Fruit fly (Drosophila melanogaster) whole organism, embryonic: Measurements from ENCODE around the gene Ufd4.

Experiments used
- Asciz ChIP-seq: fragments of 200-800 bp; sonication (Bioruptor generic); optimal IDR thresholded peaks from 2 replicates; lab custom pipeline; 2017; ENCODE audit warnings: missing biosample characterization, mild to moderate bottlenecking, missing genetic modification characterization, missing genetic modification reagents
- Atf3 ChIP-seq: fragments of 200-800 bp; sonication (Bioruptor generic); optimal IDR thresholded peaks from 3 replicates; lab custom pipeline; 2016; ENCODE audit warnings: missing biosample characterization, missing genetic modification characterization
- Atf6 ChIP-seq: fragments of 200-800 bp; sonication (Bioruptor generic); IDR thresholded peaks from 2 replicates; pipeline ENCODE4 v1.3.6; 2022; ENCODE audit warnings: missing biosample characterization, missing genetic modification characterization
- Awh ChIP-seq: fragments of 200-800 bp; sonication (Bioruptor generic); IDR thresholded peaks from 2 replicates; pipeline ENCODE4, ENCODE4 v1.3.6; 2022; ENCODE audit warnings: missing biosample characterization, missing genetic modification characterization
- C15 ChIP-seq: fragments of 200-800 bp; sonication (Bioruptor generic); IDR thresholded peaks from 3 replicates; pipeline ENCODE4 v1.3.6; 2022; ENCODE audit warnings: missing biosample characterization, missing genetic modification characterization
- CG10979 ChIP-seq: fragments of 200-800 bp; sonication (Bioruptor generic); optimal IDR thresholded peaks from 2 replicates; lab custom pipeline; 2018; ENCODE audit warnings: missing biosample characterization, mild to moderate bottlenecking, missing genetic modification characterization, moderate library complexity
- CG11093 ChIP-seq: fragments of 200-800 bp; sonication (Bioruptor generic); IDR thresholded peaks from 3 replicates; pipeline ENCODE4 v1.3.6; 2022; ENCODE audit warnings: missing biosample characterization, missing genetic modification characterization
- CG11504 ChIP-seq: fragments of 200-800 bp; sonication (Bioruptor generic); optimal IDR thresholded peaks from 3 replicates; lab custom pipeline; 2019; ENCODE audit warnings: missing biosample characterization, mild to moderate bottlenecking, missing genetic modification characterization, moderate library complexity
- CG11723 ChIP-seq: fragments of 200-800 bp; sonication (Bioruptor generic); optimal IDR thresholded peaks from 2 replicates; lab custom pipeline; 2017; ENCODE audit warnings: missing biosample characterization, mild to moderate bottlenecking, missing genetic modification characterization
- CG12236 ChIP-seq: fragments of 200-800 bp; sonication (Bioruptor generic); optimal IDR thresholded peaks from 2 replicates; lab custom pipeline; 2016; ENCODE audit warnings: missing biosample characterization, missing genetic modification characterization
- CG14441 ChIP-seq: fragments of 200-800 bp; sonication (Bioruptor generic); IDR thresholded peaks from 2 replicates; pipeline ENCODE4 v1.3.6; 2022; ENCODE audit warnings: missing biosample characterization, missing genetic modification characterization
- CG14667 ChIP-seq: fragments of 200-800 bp; sonication (Bioruptor generic); IDR thresholded peaks from 2 replicates; pipeline ENCODE4 v1.3.6; 2022; ENCODE audit warnings: missing biosample characterization, missing genetic modification characterization
- CG15011 ChIP-seq: fragments of 200-800 bp; sonication (Bioruptor generic); optimal IDR thresholded peaks from 3 replicates; lab custom pipeline; 2018; ENCODE audit warnings: missing biosample characterization, mild to moderate bottlenecking, missing genetic modification characterization
- CG15601 ChIP-seq: fragments of 200-800 bp; sonication (Bioruptor generic); optimal IDR thresholded peaks from 3 replicates; lab custom pipeline; 2019; ENCODE audit warnings: missing biosample characterization, mild to moderate bottlenecking, missing genetic modification characterization, moderate library complexity
- CG18599 ChIP-seq: fragments of 200-800 bp; sonication (Bioruptor generic); optimal IDR thresholded peaks from 3 replicates; lab custom pipeline; 2017; ENCODE audit warnings: missing biosample characterization, missing genetic modification characterization, mild to moderate bottlenecking, moderate library complexity, missing genetic modification reagents
- CG2712 ChIP-seq: fragments of 200-800 bp; optimal IDR thresholded peaks from 3 replicates; lab custom pipeline; 2019; ENCODE audit warnings: missing biosample characterization, mild to moderate bottlenecking, missing genetic modification characterization, moderate library complexity
- CG31365 ChIP-seq: fragments of 200-800 bp; sonication (Bioruptor generic); optimal IDR thresholded peaks from 2 replicates; lab custom pipeline; 2018; ENCODE audit warnings: missing biosample characterization, mild to moderate bottlenecking, missing genetic modification characterization
- CG3847 ChIP-seq: fragments of 200-800 bp; sonication (Bioruptor generic); IDR thresholded peaks from 2 replicates; pipeline ENCODE4 v1.3.6; 2022; ENCODE audit warnings: missing biosample characterization, missing genetic modification characterization
- CG4360 ChIP-seq: fragments of 200-800 bp; sonication (Bioruptor generic); IDR thresholded peaks from 2 replicates; pipeline ENCODE4 v1.3.6; 2022; ENCODE audit warnings: missing biosample characterization, missing genetic modification characterization
- CG4404 ChIP-seq: fragments of 200-800 bp; sonication (Bioruptor generic); IDR thresholded peaks from 2 replicates; pipeline ENCODE4 v1.3.6; 2022; ENCODE audit warnings: missing biosample characterization, missing genetic modification characterization
- CG6689 ChIP-seq: fragments of 200-800 bp; sonication (Bioruptor generic); IDR thresholded peaks from 2 replicates; pipeline ENCODE4 v1.3.6; 2022; ENCODE audit warnings: missing biosample characterization, missing genetic modification characterization
- CG8290 ChIP-seq, 3 experiments: fragments of 200-800 bp; sonication (Bioruptor generic); optimal IDR thresholded peaks; 2 replicates each; lab custom pipeline; 2016 to 2019; ENCODE audit warnings: missing biosample characterization in 3 of 3, missing genetic modification characterization in 3 of 3, mild to moderate bottlenecking in 2 of 3, moderate library complexity in 1 of 3
- CG9932 ChIP-seq: fragments of 200-800 bp; sonication (Bioruptor generic); IDR thresholded peaks from 2 replicates; pipeline ENCODE4 v1.3.6; 2022; ENCODE audit warnings: missing biosample characterization, missing genetic modification characterization
- CTCF ChIP-seq: fragments of 200-800 bp; sonication (Bioruptor generic); optimal IDR thresholded peaks from 2 replicates; lab custom pipeline; 2017; ENCODE audit warnings: missing biosample characterization, mild to moderate bottlenecking, missing genetic modification characterization, moderate library complexity
- Chrac-16 ChIP-seq: fragments of 200-800 bp; sonication (Bioruptor generic); optimal IDR thresholded peaks from 3 replicates; lab custom pipeline; 2016; ENCODE audit warnings: missing biosample characterization, missing genetic modification characterization
- D19B ChIP-seq: fragments of 200-800 bp; sonication (Bioruptor generic); optimal IDR thresholded peaks from 2 replicates; lab custom pipeline; 2017; ENCODE audit warnings: missing biosample characterization, mild to moderate bottlenecking, missing genetic modification characterization
- Hand ChIP-seq: fragments of 200-800 bp; sonication (Bioruptor generic); optimal IDR thresholded peaks from 2 replicates; lab custom pipeline; 2017; ENCODE audit warnings: mild to moderate bottlenecking, missing biosample characterization, missing genetic modification reagents, missing genetic modification characterization
- Hr39 ChIP-seq: fragments of >200 bp; optimal IDR thresholded peaks from 2 replicates; lab custom pipeline; 2017
- Hsf ChIP-seq: fragments of 200-800 bp; sonication (Bioruptor generic); optimal IDR thresholded peaks from 3 replicates; lab custom pipeline; 2016; ENCODE audit warnings: missing biosample characterization, missing genetic modification characterization
- Lpt ChIP-seq: fragments of >200 bp; optimal IDR thresholded peaks from 2 replicates; lab custom pipeline; 2018; ENCODE audit warnings: missing biosample characterization, missing genetic modification characterization
- MBD-R2 ChIP-seq: fragments of 200-800 bp; sonication (Bioruptor generic); IDR thresholded peaks from 2 replicates; pipeline ENCODE4 v1.3.6; 2022; ENCODE audit warnings: missing biosample characterization, missing genetic modification characterization
- Myb ChIP-seq: fragments of 200-800 bp; sonication (Bioruptor generic); optimal IDR thresholded peaks from 2 replicates; lab custom pipeline; 2016; ENCODE audit warnings: missing biosample characterization, missing genetic modification characterization
- NFAT ChIP-seq: fragments of 200-800 bp; sonication (Bioruptor generic); IDR thresholded peaks from 2 replicates; pipeline ENCODE4 v1.3.6; 2022; ENCODE audit warnings: missing biosample characterization, missing genetic modification characterization
- Nf-YC ChIP-seq: fragments of 200-800 bp; optimal IDR thresholded peaks from 3 replicates; lab custom pipeline; 2019; ENCODE audit warnings: missing biosample characterization, mild to moderate bottlenecking, missing genetic modification characterization, moderate library complexity
- NfI ChIP-seq: fragments of 200-800 bp; sonication (Bioruptor generic); optimal IDR thresholded peaks from 3 replicates; lab custom pipeline; 2018; ENCODE audit warnings: missing biosample characterization, mild to moderate bottlenecking, missing genetic modification characterization, moderate library complexity
- Rfx ChIP-seq: fragments of 200-800 bp; sonication (Bioruptor generic); IDR thresholded peaks from 2 replicates; pipeline ENCODE4 v1.3.6; 2022; ENCODE audit warnings: missing biosample characterization, missing genetic modification characterization
- abd-A ChIP-seq: fragments of 200-800 bp; sonication (Bioruptor generic); optimal IDR thresholded peaks from 3 replicates; lab custom pipeline; 2019; ENCODE audit warnings: missing biosample characterization, mild to moderate bottlenecking, missing genetic modification characterization, moderate library complexity
- aop ChIP-seq: fragments of 200-800 bp; sonication (Bioruptor generic); IDR thresholded peaks from 2 replicates; pipeline ENCODE4 v1.3.6; 2022; ENCODE audit warnings: missing biosample characterization, missing genetic modification characterization
- ap ChIP-seq: fragments of 200-800 bp; sonication (Bioruptor generic); IDR thresholded peaks from 2 replicates; pipeline ENCODE4 v1.3.6; 2022; ENCODE audit warnings: missing biosample characterization, missing genetic modification characterization
- bsh ChIP-seq, 2 experiments: fragments of 200-800 bp; sonication (Bioruptor generic); optimal IDR thresholded peaks; 2 replicates each; lab custom pipeline; 2017 to 2018; ENCODE audit warnings: mild to moderate bottlenecking in 2 of 2, missing biosample characterization in 2 of 2, missing genetic modification characterization in 2 of 2, moderate library complexity in 1 of 2
- cas ChIP-seq: fragments of 200-800 bp; sonication (Bioruptor generic); IDR thresholded peaks from 2 replicates; pipeline ENCODE4 v1.3.6; 2022; ENCODE audit warnings: missing biosample characterization, missing genetic modification characterization
- crc ChIP-seq: fragments of 200-800 bp; sonication (Bioruptor generic); optimal IDR thresholded peaks from 2 replicates; lab custom pipeline; 2016; ENCODE audit warnings: missing biosample characterization, missing genetic modification characterization
- exex ChIP-seq: fragments of 200-800 bp; sonication (Bioruptor generic); optimal IDR thresholded peaks from 4 replicates; lab custom pipeline; 2018; ENCODE audit warnings: missing biosample characterization, mild to moderate bottlenecking, missing genetic modification characterization, moderate library complexity
- ftz-f1 ChIP-seq: fragments of 200-800 bp; sonication (Bioruptor generic); optimal IDR thresholded peaks from 2 replicates; lab custom pipeline; 2016; ENCODE audit warnings: missing biosample characterization, missing genetic modification characterization
- gem ChIP-seq: fragments of 200-800 bp; sonication (Bioruptor generic); optimal IDR thresholded peaks from 2 replicates; lab custom pipeline; 2019; ENCODE audit warnings: missing biosample characterization, mild to moderate bottlenecking, missing genetic modification characterization, moderate library complexity
- h ChIP-seq: fragments of >200 bp; optimal IDR thresholded peaks from 2 replicates; lab custom pipeline; 2017
- insv ChIP-seq, 2 experiments: fragments of 200-800 bp; sonication (Bioruptor generic); optimal IDR thresholded peaks; 3 replicates each; lab custom pipeline; 2016 to 2018; ENCODE audit warnings: missing biosample characterization in 2 of 2, missing genetic modification characterization in 2 of 2
- nerfin-2 ChIP-seq: fragments of 200-800 bp; sonication (Bioruptor generic); IDR thresholded peaks from 2 replicates; pipeline ENCODE4 v1.3.6; 2022; ENCODE audit warnings: missing biosample characterization, missing genetic modification characterization; ENCODE audit not compliant: partially characterized antibody
- pzg ChIP-seq: fragments of 200-800 bp; sonication (Bioruptor generic); optimal IDR thresholded peaks from 3 replicates; lab custom pipeline; 2018; ENCODE audit warnings: missing biosample characterization, mild to moderate bottlenecking, missing genetic modification characterization, moderate library complexity
- slou ChIP-seq: fragments of 200-800 bp; sonication (Bioruptor generic); optimal IDR thresholded peaks from 3 replicates; lab custom pipeline; 2016; ENCODE audit warnings: missing biosample characterization, missing genetic modification characterization
- sug ChIP-seq: fragments of 200-800 bp; optimal IDR thresholded peaks from 2 replicates; lab custom pipeline; 2019; ENCODE audit warnings: missing biosample characterization, mild to moderate bottlenecking, missing genetic modification characterization, moderate library complexity
- tup ChIP-seq: fragments of 200-800 bp; sonication (Bioruptor generic); optimal IDR thresholded peaks from 2 replicates; lab custom pipeline; 2016; ENCODE audit warnings: missing biosample characterization, mild to moderate bottlenecking, missing genetic modification characterization, moderate library complexity
- wek ChIP-seq: fragments of 200-800 bp; sonication (Bioruptor generic); optimal IDR thresholded peaks from 3 replicates; lab custom pipeline; 2018; ENCODE audit warnings: missing biosample characterization, mild to moderate bottlenecking, missing genetic modification characterization, moderate library complexity

Ufd4 gene

DNA sequence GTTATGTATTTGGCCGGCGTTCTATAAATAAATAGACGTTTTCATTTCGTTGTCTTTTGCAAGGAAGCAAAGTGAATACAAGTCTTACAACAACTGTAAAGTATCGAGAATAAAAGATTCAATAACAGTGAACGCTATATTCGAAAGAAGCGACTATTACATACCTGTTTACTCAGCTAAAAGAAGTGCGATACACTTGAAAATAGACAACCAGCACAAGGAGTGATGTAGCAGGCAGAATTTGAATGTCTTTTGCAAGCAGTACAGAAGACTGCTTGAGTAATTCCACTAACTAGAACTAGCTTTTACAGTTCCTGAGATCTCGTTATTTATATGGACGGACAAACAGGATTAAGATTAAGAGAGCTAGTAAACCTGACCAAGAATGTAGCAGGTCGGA is 6.1 kb upstream of the Ufd4 start (continued):
- TF ChIP-seq CG11093, result no peak
- peak; percentile 34 for TF ChIP-seq pzg (GFP tag; lab: Kevin White, UChicago)
- no peak for TF ChIP-seq Atf6 (GFP tag; lab: Robert Waterston, UW)
- TF ChIP-seq CTCF, result peak; percentile 20
- no peak for TF ChIP-seq tup (GFP tag; lab: Kevin White, UChicago)
- TF ChIP-seq CG4404 (GFP tag; lab: Robert Waterston, UW), result no peak
- peak; percentile 26 for TF ChIP-seq CG2712 (tag; lab: Kevin White, UChicago)
- TF ChIP-seq h (lab: Kevin White, UChicago), result no peak
- TF ChIP-seq CG15011 (GFP tag; lab: Kevin White, UChicago), result no peak
- TF ChIP-seq aop, result no peak
- TF ChIP-seq CG3847 (GFP tag; lab: Robert Waterston, UW), result no peak
- no peak for TF ChIP-seq bsh (GFP tag; optimal IDR thresholded peaks at IDR 0.05; lab: Kevin White, UChicago)
- TF ChIP-seq CG6689 (GFP tag; lab: Robert Waterston, UW), result no peak
- peak; percentile 22 for TF ChIP-seq CG15601
- peak; percentile 74 for TF ChIP-seq D19B (GFP tag; lab: Kevin White, UChicago)
- TF ChIP-seq Hr39 (lab: Kevin White, UChicago), result no peak
- TF ChIP-seq Awh (GFP tag; lab: Robert Waterston, UW), result no peak
- no peak for TF ChIP-seq slou (GFP tag; lab: Kevin White, UChicago)
- TF ChIP-seq C15, result no peak
- TF ChIP-seq Nf-YC (tag; lab: Kevin White, UChicago), result peak; percentile 71
- no peak for TF ChIP-seq CG14667 (GFP tag; lab: Robert Waterston, UW)
- TF ChIP-seq CG31365 (tag; lab: Kevin White, UChicago), result peak; percentile 98
- TF ChIP-seq Myb (GFP tag; lab: Kevin White, UChicago), result peak; percentile 62
- TF ChIP-seq sug (tag; lab: Kevin White, UChicago), result peak; percentile 42
- peak; percentile 98 for TF ChIP-seq CG8290 (GFP tag; optimal IDR thresholded peaks at IDR 0.05; lab: Kevin White, UChicago)
- peak; percentile 87 to 91 for TF ChIP-seq CG8290 (tag; optimal IDR thresholded peaks at IDR 0.05; lab: Kevin White, UChicago)
- no peak for TF ChIP-seq CG9932
- TF ChIP-seq insv (GFP tag; optimal IDR thresholded peaks at IDR 0.05; lab: Kevin White, UChicago), result no peak
- no peak for TF ChIP-seq CG11723 (GFP tag; lab: Kevin White, UChicago)
- no peak for TF ChIP-seq CG18599 (GFP tag; lab: Kevin White, UChicago)
- no peak for TF ChIP-seq CG14441
- no peak for TF ChIP-seq NFAT
- peak; percentile 7 for TF ChIP-seq CG10979 (tag; lab: Kevin White, UChicago)
- TF ChIP-seq CG11504 (tag; lab: Kevin White, UChicago), result no peak
- TF ChIP-seq Lpt, result no peak
- no peak for TF ChIP-seq Chrac-16
- TF ChIP-seq NfI, result peak; percentile 22
- no peak for TF ChIP-seq Rfx
- TF ChIP-seq Hsf (GFP tag; lab: Kevin White, UChicago), result no peak
- peak; percentile 65; the same call in 1 of the 2 replicates for TF ChIP-seq nerfin-2 (GFP tag; lab: Robert Waterston, UW)
- no peak for TF ChIP-seq crc (GFP tag; lab: Kevin White, UChicago)
- TF ChIP-seq ftz-f1, result no peak
- no peak for TF ChIP-seq Atf3
- TF ChIP-seq CG12236 (GFP tag; lab: Kevin White, UChicago), result no peak
- no peak for TF ChIP-seq abd-A (tag; lab: Kevin White, UChicago)
- no peak for TF ChIP-seq wek (GFP tag; lab: Kevin White, UChicago)
- no peak for TF ChIP-seq CG4360 (GFP tag; lab: Robert Waterston, UW)
- TF ChIP-seq MBD-R2 (GFP tag; lab: Robert Waterston, UW), result peak; percentile 85
- TF ChIP-seq ap (GFP tag; lab: Robert Waterston, UW), result no peak
- TF ChIP-seq exex, result no peak
- TF ChIP-seq gem, result no peak
- no peak for TF ChIP-seq cas
- TF ChIP-seq Hand (GFP tag; lab: Kevin White, UChicago), result no peak
- no peak for TF ChIP-seq Asciz (GFP tag; lab: Kevin White, UChicago)
